Worm (Caenorhabditis elegans) whole organism, late embryonic: ENCODE data around the gene clec-145.

ENCODE experiments used
- lin-11 ChIP-seq: fragments of 200-800 bp; sonication (Bioruptor generic); optimal IDR thresholded peaks from 2 replicates; lab custom pipeline; 2018; ENCODE audit warnings: mild to moderate bottlenecking, missing genetic modification characterization, missing compliant biosample characterization
- pros-1 ChIP-seq: fragments of 150-350 bp; optimal IDR thresholded peaks from 2 replicates; lab custom pipeline; 2014; ENCODE audit warnings: missing biosample characterization, missing genetic modification reagents, missing genetic modification characterization
- zip-5 ChIP-seq: sonication (generic microtip); optimal IDR thresholded peaks from 2 replicates; lab custom pipeline; 2016; ENCODE audit warnings: missing genetic modification characterization, missing compliant biosample characterization

- TF ChIP-seq lin-11 (tag; lab: Kevin White, UChicago) (no peak), zip-5 (tag; lab: Kevin White, UChicago) (no peak), pros-1 (tag; lab: Kevin White, UChicago) (no peak)
Observed at ce11 chrII:13590461-13590860, at the start of gene clec-145.
